Fruit fly (Drosophila melanogaster) whole organism, embryonic: ENCODE results near the gene CG33489.

Source experiments
- Antp ChIP-seq: fragments of 200-800 bp; sonication (Bioruptor generic); optimal IDR thresholded peaks from 3 replicates; lab custom pipeline; 2016; ENCODE audit warnings: missing biosample characterization, missing genetic modification characterization
- CG10209 ChIP-seq: fragments of 200-800 bp; sonication (Bioruptor generic); optimal IDR thresholded peaks from 3 replicates; lab custom pipeline; 2017; ENCODE audit warnings: missing biosample characterization, mild to moderate bottlenecking, missing genetic modification characterization, missing genetic modification reagents
- CG10321 ChIP-seq: fragments of 200-800 bp; sonication (Bioruptor generic); IDR thresholded peaks from 2 replicates; pipeline ENCODE4 v1.3.6; 2022; ENCODE audit warnings: missing biosample characterization, missing genetic modification characterization
- CG12659 ChIP-seq: fragments of 200-800 bp; sonication (Bioruptor generic); optimal IDR thresholded peaks from 3 replicates; lab custom pipeline; 2017; ENCODE audit warnings: mild to moderate bottlenecking, missing biosample characterization, missing genetic modification reagents, missing genetic modification characterization
- CG13296 ChIP-seq: fragments of 200-800 bp; sonication (Bioruptor generic); optimal IDR thresholded peaks from 3 replicates; lab custom pipeline; 2018; ENCODE audit warnings: missing biosample characterization, mild to moderate bottlenecking, missing genetic modification characterization
- CG13624 ChIP-seq: fragments of 200-800 bp; sonication (Bioruptor generic); optimal IDR thresholded peaks from 2 replicates; lab custom pipeline; 2016; ENCODE audit warnings: missing biosample characterization, missing genetic modification characterization
- CG14441 ChIP-seq: fragments of 200-800 bp; sonication (Bioruptor generic); IDR thresholded peaks from 2 replicates; pipeline ENCODE4 v1.3.6; 2022; ENCODE audit warnings: missing biosample characterization, missing genetic modification characterization
- CG17829 ChIP-seq: fragments of 200-800 bp; optimal IDR thresholded peaks from 2 replicates; lab custom pipeline; 2019; ENCODE audit warnings: missing biosample characterization, mild to moderate bottlenecking, missing genetic modification characterization, moderate library complexity
- CG31441 ChIP-seq: fragments of 200-800 bp; sonication (Bioruptor generic); IDR thresholded peaks from 2 replicates; pipeline ENCODE4 v1.3.6; 2022; ENCODE audit warnings: missing biosample characterization, missing genetic modification characterization
- CG4707 ChIP-seq: fragments of 200-800 bp; sonication (Bioruptor generic); optimal IDR thresholded peaks from 2 replicates; lab custom pipeline; 2018; ENCODE audit warnings: missing biosample characterization, mild to moderate bottlenecking, missing genetic modification characterization, moderate library complexity
- CG6254 ChIP-seq: fragments of 200-800 bp; sonication (Bioruptor generic); optimal IDR thresholded peaks from 3 replicates; lab custom pipeline; 2017; ENCODE audit warnings: mild to moderate bottlenecking, missing biosample characterization, missing genetic modification reagents, missing genetic modification characterization
- CG7357 ChIP-seq: fragments of 200-800 bp; sonication (Bioruptor generic); IDR thresholded peaks from 3 replicates; pipeline ENCODE4 v1.3.6; 2022; ENCODE audit warnings: missing biosample characterization, missing genetic modification characterization
- CG8290 ChIP-seq, 3 experiments: fragments of 200-800 bp; sonication (Bioruptor generic); optimal IDR thresholded peaks; 2 replicates each; lab custom pipeline; 2016 to 2019; ENCODE audit warnings: missing biosample characterization in 3 of 3, missing genetic modification characterization in 3 of 3, mild to moderate bottlenecking in 2 of 3, moderate library complexity in 1 of 3
- CG9437 ChIP-seq: fragments of 200-800 bp; sonication (Bioruptor generic); optimal IDR thresholded peaks from 2 replicates; lab custom pipeline; 2018; ENCODE audit warnings: missing biosample characterization, mild to moderate bottlenecking, missing genetic modification characterization
- CG9932 ChIP-seq: fragments of 200-800 bp; sonication (Bioruptor generic); IDR thresholded peaks from 2 replicates; pipeline ENCODE4 v1.3.6; 2022; ENCODE audit warnings: missing biosample characterization, missing genetic modification characterization
- Chrac-16 ChIP-seq: fragments of 200-800 bp; sonication (Bioruptor generic); optimal IDR thresholded peaks from 3 replicates; lab custom pipeline; 2016; ENCODE audit warnings: missing biosample characterization, missing genetic modification characterization
- Dbx ChIP-seq: fragments of 200-800 bp; sonication (Bioruptor generic); IDR thresholded peaks from 3 replicates; pipeline ENCODE4 v1.3.6; 2022; ENCODE audit warnings: missing biosample characterization, missing genetic modification characterization
- Elba2 ChIP-seq: fragments of 200-800 bp; sonication (Bioruptor generic); optimal IDR thresholded peaks from 3 replicates; lab custom pipeline; 2016; ENCODE audit warnings: missing biosample characterization, missing genetic modification characterization
- Hr51 ChIP-seq, 2 experiments: fragments of 200-800 bp; sonication (Bioruptor generic); optimal IDR thresholded peaks; 2 replicates in 1 of 2; 3 replicates in 1 of 2; lab custom pipeline; 2016 to 2018; ENCODE audit warnings: missing biosample characterization in 2 of 2, missing genetic modification characterization in 2 of 2, mild to moderate bottlenecking in 1 of 2, moderate library complexity in 1 of 2
- MTF-1 ChIP-seq: fragments of 200-800 bp; sonication (Bioruptor generic); optimal IDR thresholded peaks from 2 replicates; lab custom pipeline; 2018; ENCODE audit warnings: missing biosample characterization, mild to moderate bottlenecking, missing genetic modification characterization, borderline replicate concordance
- Med ChIP-seq: fragments of 200-800 bp; sonication (Bioruptor generic); peaks from one replicate; lab custom pipeline; 2016; ENCODE audit warnings: missing biosample characterization, missing genetic modification characterization, mild to moderate bottlenecking, inconsistent platforms, moderate library complexity
- Pdp1 ChIP-seq, 2 experiments: fragments of 200-800 bp; sonication (Bioruptor generic); optimal IDR thresholded peaks; 3 replicates each; lab custom pipeline; 2016; ENCODE audit warnings: missing biosample characterization in 2 of 2, missing genetic modification characterization in 2 of 2, mild to moderate bottlenecking in 1 of 2, moderate library complexity in 1 of 2
- Ptx1 ChIP-seq: fragments of 200-800 bp; sonication (Bioruptor generic); IDR thresholded peaks from 2 replicates; pipeline ENCODE4 v1.3.6; 2022; ENCODE audit warnings: missing biosample characterization, missing genetic modification characterization
- Sox102F ChIP-seq: fragments of 200-800 bp; sonication (Bioruptor generic); optimal IDR thresholded peaks from 2 replicates; lab custom pipeline; 2018; ENCODE audit warnings: missing biosample characterization, mild to moderate bottlenecking, missing genetic modification characterization, moderate library complexity
- Trl ChIP-seq, 3 experiments: fragments of >200 bp in 2 of 3; fragments of 200-800 bp in 1 of 3; sonication (Bioruptor generic) in 1 of 3; optimal IDR thresholded peaks; 2 replicates in 1 of 3; 3 replicates in 2 of 3; lab custom pipeline; 2016 to 2017; ENCODE audit warnings: missing biosample characterization in 1 of 3, missing genetic modification characterization in 1 of 3
- az2 ChIP-seq: fragments of 200-800 bp; sonication (Bioruptor generic); optimal IDR thresholded peaks from 3 replicates; lab custom pipeline; 2016; ENCODE audit warnings: missing biosample characterization, missing genetic modification characterization
- cas ChIP-seq: fragments of 200-800 bp; sonication (Bioruptor generic); IDR thresholded peaks from 2 replicates; pipeline ENCODE4 v1.3.6; 2022; ENCODE audit warnings: missing biosample characterization, missing genetic modification characterization
- chinmo ChIP-seq: fragments of 200-800 bp; sonication (Bioruptor generic); IDR thresholded peaks from 4 replicates; pipeline ENCODE4 v1.3.6; 2022; ENCODE audit warnings: missing biosample characterization, missing genetic modification characterization; ENCODE audit not compliant: partially characterized antibody
- chm ChIP-seq: fragments of 200-800 bp; sonication (Bioruptor generic); IDR thresholded peaks from 2 replicates; pipeline ENCODE4 v1.3.6; 2022; ENCODE audit warnings: missing biosample characterization, missing genetic modification characterization
- dysf ChIP-seq: fragments of 200-800 bp; sonication (Bioruptor generic); IDR thresholded peaks from 3 replicates; pipeline ENCODE4 v1.3.6; 2022; ENCODE audit warnings: missing biosample characterization, missing genetic modification characterization
- ewg ChIP-seq: fragments of 200-800 bp; sonication (Bioruptor generic); optimal IDR thresholded peaks from 3 replicates; lab custom pipeline; 2017; ENCODE audit warnings: mild to moderate bottlenecking, missing biosample characterization, missing genetic modification reagents, missing genetic modification characterization
- gem ChIP-seq: fragments of 200-800 bp; sonication (Bioruptor generic); optimal IDR thresholded peaks from 2 replicates; lab custom pipeline; 2019; ENCODE audit warnings: missing biosample characterization, mild to moderate bottlenecking, missing genetic modification characterization, moderate library complexity
- grau ChIP-seq: fragments of 200-800 bp; optimal IDR thresholded peaks from 3 replicates; lab custom pipeline; 2019; ENCODE audit warnings: missing biosample characterization, mild to moderate bottlenecking, missing genetic modification characterization, moderate library complexity
- insv ChIP-seq, 2 experiments: fragments of 200-800 bp; sonication (Bioruptor generic); optimal IDR thresholded peaks; 3 replicates each; lab custom pipeline; 2016 to 2018; ENCODE audit warnings: missing biosample characterization in 2 of 2, missing genetic modification characterization in 2 of 2
- mirr ChIP-seq: fragments of 200-800 bp; sonication (Bioruptor generic); optimal IDR thresholded peaks from 3 replicates; lab custom pipeline; 2018; ENCODE audit warnings: missing biosample characterization, mild to moderate bottlenecking, missing genetic modification characterization
- nau ChIP-seq: fragments of 200-800 bp; sonication (Bioruptor generic); optimal IDR thresholded peaks from 3 replicates; lab custom pipeline; 2017; ENCODE audit warnings: missing biosample characterization, mild to moderate bottlenecking, missing genetic modification characterization, missing genetic modification reagents
- rib ChIP-seq: fragments of 200-800 bp; sonication (Bioruptor generic); IDR thresholded peaks from 2 replicates; pipeline ENCODE4 v1.3.6; 2022; ENCODE audit warnings: missing biosample characterization, missing genetic modification characterization
- salm ChIP-seq: fragments of 200-800 bp; sonication (Bioruptor generic); optimal IDR thresholded peaks from 2 replicates; lab custom pipeline; 2018; ENCODE audit warnings: missing biosample characterization, mild to moderate bottlenecking, missing genetic modification characterization
- slou ChIP-seq: fragments of 200-800 bp; sonication (Bioruptor generic); optimal IDR thresholded peaks from 3 replicates; lab custom pipeline; 2016; ENCODE audit warnings: missing biosample characterization, missing genetic modification characterization
- tin ChIP-seq: fragments of 200-800 bp; sonication (Bioruptor generic); optimal IDR thresholded peaks from 3 replicates; lab custom pipeline; 2016; ENCODE audit warnings: missing biosample characterization, missing genetic modification characterization
- unc-4 ChIP-seq: fragments of 200-800 bp; sonication (Bioruptor generic); IDR thresholded peaks from 2 replicates; pipeline ENCODE4 v1.3.6; 2022; ENCODE audit warnings: missing biosample characterization, missing genetic modification characterization; ENCODE audit not compliant: partially characterized antibody
- vnd ChIP-seq: fragments of 200-800 bp; sonication (Bioruptor generic); IDR thresholded peaks from 3 replicates; pipeline ENCODE4 v1.3.6; 2022; ENCODE audit warnings: missing biosample characterization, missing genetic modification characterization; ENCODE audit not compliant: partially characterized antibody
- vvl ChIP-seq: fragments of 200-800 bp; sonication (Bioruptor generic); IDR thresholded peaks from 2 replicates; pipeline ENCODE4 v1.3.6; 2022; ENCODE audit warnings: missing biosample characterization, missing genetic modification characterization
- z ChIP-seq: fragments of 200-800 bp; sonication (Bioruptor generic); IDR thresholded peaks from 3 replicates; pipeline ENCODE4 v1.3.6; 2022; ENCODE audit warnings: missing biosample characterization, missing genetic modification characterization
- zf30C ChIP-seq: fragments of 200-800 bp; sonication (Bioruptor generic); optimal IDR thresholded peaks from 3 replicates; lab custom pipeline; 2018; ENCODE audit warnings: missing biosample characterization, mild to moderate bottlenecking, missing genetic modification characterization
- zfh1 ChIP-seq: fragments of 200-800 bp; sonication (Bioruptor generic); IDR thresholded peaks from 3 replicates; pipeline ENCODE4 v1.3.6; 2022; ENCODE audit warnings: missing biosample characterization, missing genetic modification characterization

CG33489 gene

DNA sequence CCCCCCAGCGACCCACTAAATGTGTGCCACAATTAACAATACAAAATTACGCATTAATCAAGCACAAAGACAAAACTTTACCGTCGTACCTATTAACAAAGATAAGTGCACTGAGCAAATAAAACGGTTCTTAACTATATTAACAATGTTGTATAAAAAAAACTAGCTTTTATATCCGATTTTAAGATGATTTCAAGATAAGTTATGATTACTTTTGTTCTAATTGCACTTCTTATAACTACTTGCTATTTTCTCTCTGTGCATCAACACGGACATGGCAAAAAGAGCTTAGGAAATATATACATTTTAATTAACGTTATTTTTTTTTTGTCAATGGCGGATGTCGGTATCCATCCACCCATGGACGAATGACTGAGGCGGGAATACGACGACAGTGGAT, 40.7 kb downstream of the CG33489 start (continued):
- TF ChIP-seq Chrac-16 (no peak), Elba2 (GFP tag; lab: Kevin White, UChicago) (no peak), mirr (no peak), tin (GFP tag; lab: Kevin White, UChicago) (no peak), nau (no peak), Pdp1 (GFP tag; optimal IDR thresholded peaks at IDR 0.05; lab: Kevin White, UChicago) (peak in 1 of 2 experiments; percentile 0), Dbx (GFP tag; lab: Robert Waterston, UW) (0 out of 3 replicates have a peak, but pooled peaks have one; percentile 45), CG13624 (no peak), vnd (no peak), CG10209 (no peak), CG31441 (peak; percentile 29; the same call in 1 of the 2 replicates), CG12659 (GFP tag; lab: Kevin White, UChicago) (no peak), zf30C (GFP tag; lab: Kevin White, UChicago) (no peak), Antp (GFP tag; lab: Kevin White, UChicago) (no peak), CG13296 (GFP tag; lab: Kevin White, UChicago) (peak; percentile 24), cas (no peak), CG6254 (GFP tag; lab: Kevin White, UChicago) (no peak), CG9437 (GFP tag; lab: Kevin White, UChicago) (no peak)

DNA sequence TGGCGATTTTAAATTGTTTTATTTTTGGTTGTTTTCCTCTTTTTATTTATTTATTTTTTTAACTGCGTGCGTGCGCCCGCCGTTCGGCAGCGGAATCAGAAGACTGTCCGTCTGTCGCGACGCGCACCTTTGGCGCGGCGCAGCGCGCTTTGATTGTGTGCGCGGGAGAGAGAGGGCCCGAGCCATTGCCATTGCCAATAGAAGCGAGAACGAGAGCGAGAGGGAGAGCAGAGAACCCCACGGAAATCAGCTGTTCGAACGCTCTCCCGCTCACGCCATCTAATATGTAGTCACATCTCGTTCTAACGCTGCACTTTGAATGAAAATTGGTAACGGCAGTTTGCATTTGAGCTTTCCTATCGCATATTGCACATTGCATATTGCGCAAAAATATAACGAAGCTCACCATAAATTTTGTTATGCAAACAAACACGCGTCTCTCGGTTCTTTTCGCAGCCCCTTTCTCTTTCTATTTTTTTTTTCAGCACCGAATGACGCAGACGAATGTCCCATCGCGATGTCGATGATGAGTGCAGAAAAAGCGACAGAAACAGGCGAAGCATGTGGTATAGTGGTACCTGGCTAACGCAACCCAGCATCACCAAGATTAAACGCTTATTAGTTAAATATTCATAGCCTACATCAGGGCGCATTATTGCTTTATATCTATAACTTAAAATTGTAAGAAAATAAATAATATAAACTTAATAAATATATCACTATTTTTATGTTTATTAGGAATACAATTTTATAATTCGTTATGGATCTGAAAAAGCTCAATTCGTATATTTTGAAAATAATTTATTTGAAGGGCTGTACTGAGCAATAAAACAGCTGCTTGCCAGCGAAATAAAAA, 42.2 kb downstream of the CG33489 start:
- no peak for TF ChIP-seq CG8290 (GFP tag; optimal IDR thresholded peaks at IDR 0.05; lab: Kevin White, UChicago)
- no peak for TF ChIP-seq CG8290 (tag; optimal IDR thresholded peaks at IDR 0.05; lab: Kevin White, UChicago)
- peak; percentile 21 for TF ChIP-seq az2
- TF ChIP-seq Sox102F (GFP tag; lab: Kevin White, UChicago): peak; percentile 55
- 0 out of 2 replicates have a peak, but pooled peaks have one; percentile 16 for TF ChIP-seq CG14441
- peak; percentile 53; the same call in 1 of the 2 replicates for TF ChIP-seq CG9932
- peak; percentile 75 to 87 for TF ChIP-seq Trl (optimal IDR thresholded peaks at IDR 0.05; lab: Kevin White, UChicago)
- no peak for TF ChIP-seq Trl (GFP tag; optimal IDR thresholded peaks at IDR 0.05; lab: Kevin White, UChicago)
- 0 out of 3 replicates have a peak, but pooled peaks have one; percentile 11 for TF ChIP-seq zfh1
- peak; percentile 25; the same call in 1 of the 2 replicates for TF ChIP-seq rib (GFP tag; lab: Robert Waterston, UW)
- no peak for TF ChIP-seq ewg (GFP tag; lab: Kevin White, UChicago)
- no peak for TF ChIP-seq slou (GFP tag; lab: Kevin White, UChicago)
- TF ChIP-seq insv (GFP tag; optimal IDR thresholded peaks at IDR 0.05; lab: Kevin White, UChicago): no peak
- peak; percentile 31; the same call in 1 of the 2 replicates for TF ChIP-seq Ptx1 (GFP tag; lab: Robert Waterston, UW)
- TF ChIP-seq dysf: peak; percentile 46; the same call in 2 of the 3 replicates
- TF ChIP-seq z (GFP tag; lab: Robert Waterston, UW): 0 out of 3 replicates have a peak, but pooled peaks have one; percentile 15
- peak; percentile 29; the same call in 1 of the 3 replicates for TF ChIP-seq Dbx (GFP tag; lab: Robert Waterston, UW)
- TF ChIP-seq grau: peak; percentile 88
- TF ChIP-seq CG10321 (GFP tag; lab: Robert Waterston, UW): peak; percentile 65; the same call in 1 of the 2 replicates
- TF ChIP-seq gem (tag; lab: Kevin White, UChicago): peak; percentile 61
- peak; percentile 44 for TF ChIP-seq vvl (GFP tag; lab: Robert Waterston, UW)
- peak; percentile 27; the same call in 1 of the 2 replicates for TF ChIP-seq unc-4 (GFP tag; lab: Robert Waterston, UW)
- 0 out of 3 replicates have a peak, but pooled peaks have one; percentile 39 for TF ChIP-seq CG7357 (GFP tag; lab: Robert Waterston, UW)
- peak; percentile 3 for TF ChIP-seq CG17829
- TF ChIP-seq chinmo: peak; percentile 96
- peak; percentile 48 for TF ChIP-seq CG31441
- TF ChIP-seq MTF-1 (GFP tag; lab: Kevin White, UChicago): peak; percentile 40
- no peak for TF ChIP-seq salm (tag; lab: Kevin White, UChicago)
- TF ChIP-seq Hr51 (GFP tag; optimal IDR thresholded peaks at IDR 0.05; lab: Kevin White, UChicago): peak in 1 of 2 experiments; percentile 63
- TF ChIP-seq chm (GFP tag; lab: Robert Waterston, UW): peak; percentile 64; the same call in 1 of the 2 replicates
- peak; percentile 78 for TF ChIP-seq Med (GFP tag; lab: Kevin White, UChicago)
- TF ChIP-seq CG4707: no peak
